Worm (Caenorhabditis elegans): ENCODE results near the gene nhr-283.

The nhr-283 gene

ce11 chrV:15766122-15766594 is 10.4 kb downstream of the nhr-283 start, which contains the start of the genes haf-3 and F57A10.2:
TSS of gene haf-3 (minus strand) at chrV:15766172.
TSS of gene F57A10.2 (plus strand) at chrV:15766575.
- peak; percentile 80 for TF ChIP-seq nhr-237 (tag; optimal IDR thresholded peaks at IDR 0.05)
- TF ChIP-seq crh-2 (tag; optimal IDR thresholded peaks at IDR 0.05) = peak; percentile 94
- TF ChIP-seq ceh-16 (tag; optimal IDR thresholded peaks at IDR 0.05) = peak; percentile 60
- peak; percentile 60 for TF ChIP-seq ama-1 (optimal IDR thresholded peaks at IDR 0.05)
- peak; percentile 64 for TF ChIP-seq lin-11 (tag; optimal IDR thresholded peaks at IDR 0.05)
- TF ChIP-seq dmd-4 (tag; optimal IDR thresholded peaks at IDR 0.05) = peak; percentile 41
- TF ChIP-seq nhr-23 (tag; optimal IDR thresholded peaks at IDR 0.05) = no peak
- TF ChIP-seq nhr-77 (tag; optimal IDR thresholded peaks at IDR 0.05) = peak; percentile 68
- TF ChIP-seq lin-13 (GFP tag; optimal IDR thresholded peaks at IDR 0.05) = peak; percentile 92
- TF ChIP-seq skn-1 (tag; optimal IDR thresholded peaks at IDR 0.05) = no peak
- peak; percentile 94 for TF ChIP-seq unc-55 (GFP tag; optimal IDR thresholded peaks at IDR 0.05)
- peak; percentile 91 for TF ChIP-seq F13H6.1 (tag; optimal IDR thresholded peaks at IDR 0.05)
- peak; percentile 9 for TF ChIP-seq blmp-1 (tag; optimal IDR thresholded peaks at IDR 0.05; ENCODE audit: insufficient read depth)
- peak; percentile 90 for TF ChIP-seq mab-5 (tag; optimal IDR thresholded peaks at IDR 0.05)
- TF ChIP-seq fos-1 (tag; optimal IDR thresholded peaks at IDR 0.05) = peak; percentile 57
- no peak for TF ChIP-seq mbf-1 (tag; optimal IDR thresholded peaks at IDR 0.05)
- no peak for TF ChIP-seq elt-3 (tag; optimal IDR thresholded peaks at IDR 0.05)
- no peak for TF ChIP-seq ZK546.5 (tag; optimal IDR thresholded peaks at IDR 0.05)
- TF ChIP-seq unc-62 (GFP tag; optimal IDR thresholded peaks at IDR 0.05) = peak; percentile 33
- TF ChIP-seq lin-39 (tag; optimal IDR thresholded peaks at IDR 0.05) = no peak
- TF ChIP-seq R02D3.7 (tag; optimal IDR thresholded peaks at IDR 0.05) = peak; percentile 72
- TF ChIP-seq sma-9 (GFP tag; optimal IDR thresholded peaks at IDR 0.05) = peak; percentile 95
- no peak for TF ChIP-seq sma-9 (tag; optimal IDR thresholded peaks at IDR 0.05)
- peak; percentile 84 for TF ChIP-seq nhr-6 (tag; optimal IDR thresholded peaks at IDR 0.05)
- peak; percentile 37 for TF ChIP-seq Y55F3AM.14 (GFP tag; optimal IDR thresholded peaks at IDR 0.05)
- TF ChIP-seq C34F6.9 (tag; optimal IDR thresholded peaks at IDR 0.05) = peak; percentile 96
- TF ChIP-seq elt-1 (tag; optimal IDR thresholded peaks at IDR 0.05) = no peak
- no peak for TF ChIP-seq unc-39 (tag; optimal IDR thresholded peaks at IDR 0.05)
- peak; percentile 92 for TF ChIP-seq nhr-25 (tag; optimal IDR thresholded peaks at IDR 0.05)
- peak; percentile 87 for TF ChIP-seq nhr-21 (tag; optimal IDR thresholded peaks at IDR 0.05)
- no peak for TF ChIP-seq ztf-1 (GFP tag; conservative IDR thresholded peaks at IDR 0.05)
- TF ChIP-seq nhr-11 (tag; optimal IDR thresholded peaks at IDR 0.05) = no peak
- TF ChIP-seq nhr-129 (tag; optimal IDR thresholded peaks at IDR 0.05) = peak; percentile 78
- TF ChIP-seq mdl-1 (tag; optimal IDR thresholded peaks at IDR 0.05) = peak in 1 of 2 experiments; percentile 19
- peak; percentile 92 to 96 for TF ChIP-seq lsy-2 (tag; optimal IDR thresholded peaks at IDR 0.05)
- no peak for TF ChIP-seq peb-1 (tag; optimal IDR thresholded peaks at IDR 0.05)
- peak; percentile 81 for TF ChIP-seq nhr-10 (tag; optimal IDR thresholded peaks at IDR 0.05)
- no peak for TF ChIP-seq nhr-12 (tag; optimal IDR thresholded peaks at IDR 0.05)
- TF ChIP-seq sem-4 (tag; optimal IDR thresholded peaks at IDR 0.05) = peak; percentile 83
- TF ChIP-seq sma-3 (GFP tag; optimal IDR thresholded peaks at IDR 0.05) = peak; percentile 92
- peak; percentile 84 for TF ChIP-seq ztf-4 (tag; optimal IDR thresholded peaks at IDR 0.05)
- peak; percentile 78 for TF ChIP-seq ceh-82 (tag; optimal IDR thresholded peaks at IDR 0.05)
- peak; percentile 92 for TF ChIP-seq egl-27 (tag; optimal IDR thresholded peaks at IDR 0.05)
- TF ChIP-seq gmeb-1 (tag; optimal IDR thresholded peaks at IDR 0.05) = peak; percentile 99
- peak; percentile 67 for TF ChIP-seq zag-1 (tag; optimal IDR thresholded peaks at IDR 0.05)
- peak; percentile 87 for TF ChIP-seq snpc-4 (tag; optimal IDR thresholded peaks at IDR 0.05)
- TF ChIP-seq ztf-11 (tag; optimal IDR thresholded peaks at IDR 0.05) = no peak
- TF ChIP-seq aly-2 (tag; optimal IDR thresholded peaks at IDR 0.05) = no peak
- no peak for TF ChIP-seq alr-1 (tag; optimal IDR thresholded peaks at IDR 0.05)
